Fruit fly (Drosophila melanogaster) whole organism, prepupa: ENCODE data around the gene Tmc.

ENCODE experiments used
- Blimp-1 ChIP-seq: fragments of 200-800 bp; sonication (Bioruptor generic); optimal IDR thresholded peaks from 3 replicates; lab custom pipeline; 2017; ENCODE audit warnings: missing biosample characterization, missing genetic modification characterization, mild to moderate bottlenecking, moderate library complexity, missing genetic modification reagents
- CG15336 ChIP-seq: fragments of 200-800 bp; sonication (Bioruptor generic); IDR thresholded peaks from 2 replicates; pipeline ENCODE4 v1.3.6; 2022; ENCODE audit warnings: missing biosample characterization, missing genetic modification characterization
- CG16779 ChIP-seq: fragments of 200-800 bp; sonication (Bioruptor generic); optimal IDR thresholded peaks from 3 replicates; lab custom pipeline; 2017; ENCODE audit warnings: missing biosample characterization, mild to moderate bottlenecking, missing genetic modification characterization
- CG3032 ChIP-seq: fragments of 200-800 bp; optimal IDR thresholded peaks from 2 replicates; lab custom pipeline; 2019; ENCODE audit warnings: missing biosample characterization, mild to moderate bottlenecking, missing genetic modification characterization, moderate library complexity
- CG32006 ChIP-seq: fragments of 200-800 bp; sonication (Bioruptor generic); optimal IDR thresholded peaks from 3 replicates; lab custom pipeline; 2017; ENCODE audit warnings: missing biosample characterization, mild to moderate bottlenecking, missing genetic modification characterization
- CG34406 ChIP-seq: fragments of 200-800 bp; sonication (Bioruptor generic); optimal IDR thresholded peaks from 3 replicates; lab custom pipeline; 2016; ENCODE audit warnings: missing biosample characterization, missing genetic modification characterization
- CG4318 ChIP-seq: fragments of 200-800 bp; sonication (Bioruptor generic); optimal IDR thresholded peaks from 3 replicates; lab custom pipeline; 2017; ENCODE audit warnings: missing biosample characterization, mild to moderate bottlenecking, missing genetic modification characterization
- CG6276 ChIP-seq: fragments of 200-800 bp; sonication (Bioruptor generic); optimal IDR thresholded peaks from 2 replicates; lab custom pipeline; 2017; ENCODE audit warnings: missing biosample characterization, mild to moderate bottlenecking, missing genetic modification characterization
- CG6854 ChIP-seq: fragments of 200-800 bp; sonication (Bioruptor generic); optimal IDR thresholded peaks from 2 replicates; lab custom pipeline; 2017; ENCODE audit warnings: missing biosample characterization, mild to moderate bottlenecking, missing genetic modification characterization
- CG8119 ChIP-seq: fragments of 200-800 bp; sonication (Bioruptor generic); IDR thresholded peaks from 3 replicates; pipeline ENCODE4 v1.3.6; 2022; ENCODE audit warnings: missing biosample characterization, missing genetic modification characterization
- CG8319 ChIP-seq: fragments of 200-800 bp; sonication (Bioruptor generic); optimal IDR thresholded peaks from 3 replicates; lab custom pipeline; 2016; ENCODE audit warnings: missing biosample characterization, missing genetic modification characterization
- CG9139 ChIP-seq: fragments of 200-800 bp; sonication (Bioruptor generic); optimal IDR thresholded peaks from 3 replicates; lab custom pipeline; 2017; ENCODE audit warnings: missing biosample characterization, mild to moderate bottlenecking, missing genetic modification characterization
- Eip78C ChIP-seq: fragments of 200-800 bp; sonication (Bioruptor generic); peaks from one replicate; lab custom pipeline; 2016; ENCODE audit warnings: missing biosample characterization, missing genetic modification characterization
- Hr4 ChIP-seq: fragments of 200-800 bp; sonication (Bioruptor generic); optimal IDR thresholded peaks from 3 replicates; lab custom pipeline; 2016; ENCODE audit warnings: missing biosample characterization, missing genetic modification characterization
- Lpt ChIP-seq: fragments of 200-800 bp; sonication (Bioruptor generic); optimal IDR thresholded peaks from 3 replicates; lab custom pipeline; 2016; ENCODE audit warnings: missing biosample characterization, missing genetic modification characterization
- Sox102F ChIP-seq: fragments of 200-800 bp; sonication (Bioruptor generic); optimal IDR thresholded peaks from 2 replicates; lab custom pipeline; 2016; ENCODE audit warnings: missing biosample characterization, mild to moderate bottlenecking, missing genetic modification characterization
- Sox14 ChIP-seq: fragments of 200-800 bp; sonication (Bioruptor generic); optimal IDR thresholded peaks from 3 replicates; lab custom pipeline; 2016; ENCODE audit warnings: missing biosample characterization, missing genetic modification characterization
- Sox15 ChIP-seq: fragments of 200-800 bp; sonication (Bioruptor generic); optimal IDR thresholded peaks from 3 replicates; lab custom pipeline; 2016; ENCODE audit warnings: missing biosample characterization, missing genetic modification characterization
- acj6 ChIP-seq: fragments of 200-800 bp; sonication (Bioruptor generic); optimal IDR thresholded peaks from 3 replicates; lab custom pipeline; 2016; ENCODE audit warnings: missing biosample characterization, missing genetic modification characterization
- dac ChIP-seq: fragments of 200-800 bp; sonication (Bioruptor generic); optimal IDR thresholded peaks from 2 replicates; lab custom pipeline; 2017; ENCODE audit warnings: missing biosample characterization, mild to moderate bottlenecking, missing genetic modification characterization
- dsx ChIP-seq: fragments of 200-800 bp; optimal IDR thresholded peaks from 3 replicates; lab custom pipeline; 2019; ENCODE audit warnings: missing biosample characterization, mild to moderate bottlenecking, missing genetic modification characterization, moderate library complexity; ENCODE audit not compliant: poor library complexity, severe bottlenecking
- eg ChIP-seq: fragments of 200-800 bp; sonication (Bioruptor generic); IDR thresholded peaks from 3 replicates; pipeline ENCODE4 v1.3.6; 2022; ENCODE audit warnings: missing biosample characterization, missing genetic modification characterization
- esn ChIP-seq: fragments of 200-800 bp; sonication (Bioruptor generic); optimal IDR thresholded peaks from 2 replicates; lab custom pipeline; 2016; ENCODE audit warnings: missing biosample characterization, mild to moderate bottlenecking, missing genetic modification characterization, moderate library complexity
- fd59A ChIP-seq: fragments of 200-800 bp; sonication (Bioruptor generic); optimal IDR thresholded peaks from 2 replicates; lab custom pipeline; 2017; ENCODE audit warnings: missing biosample characterization, mild to moderate bottlenecking, missing genetic modification characterization, missing genetic modification reagents
- fd85E ChIP-seq: fragments of 200-800 bp; sonication (Bioruptor generic); optimal IDR thresholded peaks from 3 replicates; lab custom pipeline; 2016; ENCODE audit warnings: missing biosample characterization, missing genetic modification characterization
- fkh ChIP-seq: fragments of 200-800 bp; sonication (Bioruptor generic); optimal IDR thresholded peaks from 3 replicates; lab custom pipeline; 2017; ENCODE audit warnings: missing biosample characterization, mild to moderate bottlenecking, missing genetic modification characterization, moderate library complexity
- lz ChIP-seq: fragments of 200-800 bp; sonication (Bioruptor generic); optimal IDR thresholded peaks from 3 replicates; lab custom pipeline; 2016; ENCODE audit warnings: missing biosample characterization, missing genetic modification characterization
- net ChIP-seq: fragments of 200-800 bp; sonication (Bioruptor generic); optimal IDR thresholded peaks from 3 replicates; lab custom pipeline; 2016; ENCODE audit warnings: missing biosample characterization, missing genetic modification characterization
- ss ChIP-seq, 2 experiments: fragments of 200-800 bp; sonication (Bioruptor generic); optimal IDR thresholded peaks; 2 replicates in 1 of 2; 3 replicates in 1 of 2; lab custom pipeline; 2017 to 2018; ENCODE audit warnings: mild to moderate bottlenecking in 2 of 2, missing biosample characterization in 2 of 2, missing genetic modification characterization in 2 of 2, moderate library complexity in 1 of 2
- topi ChIP-seq: fragments of 200-800 bp; sonication (Bioruptor generic); optimal IDR thresholded peaks from 3 replicates; lab custom pipeline; 2016; ENCODE audit warnings: missing biosample characterization, missing genetic modification characterization
- vri ChIP-seq: fragments of 200-800 bp; sonication (Bioruptor generic); optimal IDR thresholded peaks from 3 replicates; lab custom pipeline; 2016; ENCODE audit warnings: missing biosample characterization, mild to moderate bottlenecking, missing genetic modification characterization

Gene Tmc

DNA sequence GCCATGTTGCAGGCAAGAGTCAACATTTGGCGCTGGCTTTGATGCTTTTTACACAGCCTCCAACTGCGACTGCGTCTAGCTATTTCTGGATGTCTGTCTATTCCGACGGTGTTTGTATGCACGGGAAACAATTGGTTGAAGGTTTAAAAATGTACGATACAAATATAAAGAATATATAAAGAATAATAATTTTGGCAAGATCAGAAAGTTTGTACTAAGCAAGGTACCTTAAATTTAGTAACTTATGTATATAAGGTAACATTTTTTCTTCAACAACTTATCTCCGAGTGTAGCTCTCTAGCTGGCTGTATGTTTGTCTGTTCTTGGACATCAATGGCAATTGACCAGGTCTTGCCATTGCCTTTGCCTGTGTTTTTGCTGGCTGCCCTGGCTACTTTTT, 30.7 kb upstream of the Tmc start (continued):
- no peak for TF ChIP-seq CG8319
- no peak for TF ChIP-seq CG34406 (GFP tag; lab: Kevin White, UChicago)
- peak; percentile 71 for TF ChIP-seq dac (GFP tag; lab: Kevin White, UChicago)
- no peak for TF ChIP-seq CG9139 (GFP tag; lab: Kevin White, UChicago)
- TF ChIP-seq vri (GFP tag; lab: Kevin White, UChicago), result no peak
- peak; percentile 58 for TF ChIP-seq net (GFP tag; lab: Kevin White, UChicago)
- TF ChIP-seq CG6276, result peak; percentile 80

DNA sequence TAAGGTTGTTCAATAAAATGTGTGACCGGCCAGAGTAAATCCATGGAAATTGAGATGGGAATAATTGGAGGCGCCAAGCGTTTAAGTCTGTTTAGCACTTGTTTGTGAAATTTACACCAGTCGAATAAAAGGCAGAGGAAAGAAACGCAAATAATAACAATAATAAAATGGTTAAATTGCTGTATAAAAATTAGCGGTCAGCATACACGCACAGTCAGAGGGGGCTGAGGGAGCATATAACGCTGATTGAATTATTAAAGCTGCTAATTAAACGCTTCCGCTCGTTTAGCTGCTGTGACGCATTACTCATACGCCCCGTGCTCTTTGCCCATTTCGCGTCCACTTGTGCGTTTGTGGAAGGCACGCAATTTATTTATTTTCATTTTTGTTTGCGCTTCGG, 29.8 kb upstream of the Tmc start:
- TF ChIP-seq fkh (GFP tag; lab: Kevin White, UChicago) (peak; percentile 62), Hr4 (GFP tag; lab: Kevin White, UChicago) (no peak)

DNA sequence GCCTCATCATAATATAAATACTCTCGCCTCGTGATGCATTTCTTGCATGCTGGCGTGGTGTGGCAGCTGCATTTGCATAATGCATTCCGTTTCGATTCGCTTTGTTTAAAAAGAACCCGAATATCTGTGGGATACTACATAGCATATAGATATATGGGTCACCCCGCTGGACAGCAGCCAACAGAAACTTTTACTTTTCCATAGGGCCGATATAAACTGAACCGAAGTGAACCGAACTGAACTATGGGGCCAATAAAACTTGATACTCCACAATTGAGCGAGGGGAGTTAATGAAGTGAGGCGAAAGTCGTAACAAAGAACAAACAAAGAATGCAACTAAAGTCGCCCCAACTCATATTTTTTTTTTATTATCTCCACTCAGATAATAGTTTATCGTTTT, 28.4 kb upstream of the Tmc start:
- TF ChIP-seq Sox15 (GFP tag; lab: Kevin White, UChicago) (no peak), Eip78C (GFP tag; lab: Kevin White, UChicago) (peak; percentile 8)

DNA sequence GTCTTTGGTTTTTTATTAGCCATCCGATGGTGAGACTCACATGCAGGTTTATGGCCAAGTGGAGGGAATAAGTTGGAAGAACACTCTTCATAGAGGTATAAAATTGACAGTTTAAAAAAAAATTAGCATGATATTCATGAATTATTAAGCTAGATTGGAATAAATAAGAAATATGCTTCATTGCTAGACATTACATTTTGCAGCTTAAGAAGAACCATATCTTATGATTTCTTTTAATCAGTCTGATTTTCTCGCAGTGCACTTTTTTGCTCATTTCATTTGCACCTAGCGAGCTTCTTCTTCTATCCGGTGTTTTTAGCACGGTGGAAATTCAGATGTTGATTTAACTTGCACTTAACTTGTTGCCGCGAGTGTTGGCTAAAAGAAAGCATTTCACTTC, 27.7 kb upstream of the Tmc start:
- TF ChIP-seq CG15336 (peak; percentile 65), Eip78C (GFP tag; lab: Kevin White, UChicago) (peak; percentile 13), CG4318 (GFP tag; lab: Kevin White, UChicago) (peak; percentile 9), fd59A (GFP tag; lab: Kevin White, UChicago) (no peak), CG8119 (GFP tag; lab: Robert Waterston, UW) (peak; percentile 24; the same call in 2 of the 3 replicates), eg (GFP tag; lab: Robert Waterston, UW) (peak; percentile 57; the same call in 1 of the 3 replicates), CG32006 (peak; percentile 59), Lpt (GFP tag; lab: Kevin White, UChicago) (no peak), fd85E (GFP tag; lab: Kevin White, UChicago) (no peak), Hr4 (GFP tag; lab: Kevin White, UChicago) (peak; percentile 42)

DNA sequence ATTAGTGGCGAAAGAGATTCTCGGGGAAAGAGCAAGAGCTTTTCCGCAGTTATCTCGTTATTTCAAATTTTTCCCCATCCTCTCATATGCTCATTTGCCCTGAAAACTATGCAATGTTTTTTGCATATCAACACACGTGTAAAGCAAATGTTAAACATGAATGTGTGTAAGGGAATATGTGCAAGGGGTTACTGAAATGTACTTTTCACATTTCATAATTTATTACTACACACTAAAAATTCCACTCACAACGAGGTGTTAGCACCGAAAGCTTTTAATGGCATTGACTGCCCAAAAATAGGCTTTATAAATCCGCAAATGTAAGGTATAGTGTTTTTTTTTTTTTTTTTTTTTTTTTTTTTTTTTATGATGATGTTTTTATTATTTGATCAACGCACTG, 25.9 kb upstream of the Tmc start:
- TF ChIP-seq Lpt (GFP tag; lab: Kevin White, UChicago) (no peak), lz (no peak)

DNA sequence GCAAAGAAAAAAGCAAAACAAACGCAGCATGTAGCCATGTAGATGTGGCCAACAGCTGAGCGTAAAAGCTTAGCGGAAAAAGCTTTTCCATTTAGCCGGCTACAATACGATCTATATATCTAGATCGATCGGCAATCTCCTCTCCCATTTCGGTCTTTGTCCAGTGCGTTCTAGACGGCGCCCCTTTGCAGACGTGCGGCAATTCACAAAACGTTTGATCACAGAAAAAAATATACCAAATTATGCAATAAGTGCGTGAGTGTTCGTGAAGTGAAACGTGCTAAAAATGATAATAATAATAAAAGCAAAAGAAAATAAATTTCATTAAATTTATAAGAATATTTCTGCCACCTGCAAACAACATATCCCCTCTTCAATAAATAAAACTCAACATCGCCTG, 14.2 kb upstream of the Tmc start:
- TF ChIP-seq CG8119 (GFP tag; lab: Robert Waterston, UW) (no peak), CG16779 (tag; lab: Kevin White, UChicago) (no peak), Sox15 (GFP tag; lab: Kevin White, UChicago) (no peak), fd59A (GFP tag; lab: Kevin White, UChicago) (no peak), Blimp-1 (no peak), topi (GFP tag; lab: Kevin White, UChicago) (no peak), Sox14 (GFP tag; lab: Kevin White, UChicago) (no peak), CG8319 (no peak), dsx (GFP tag; lab: Kevin White, UChicago) (no peak), fkh (GFP tag; lab: Kevin White, UChicago) (no peak), ss (GFP tag; optimal IDR thresholded peaks at IDR 0.05; lab: Kevin White, UChicago) (no peak), esn (GFP tag; lab: Kevin White, UChicago) (no peak), Hr4 (GFP tag; lab: Kevin White, UChicago) (no peak), CG34406 (GFP tag; lab: Kevin White, UChicago) (no peak), vri (GFP tag; lab: Kevin White, UChicago) (no peak)

DNA sequence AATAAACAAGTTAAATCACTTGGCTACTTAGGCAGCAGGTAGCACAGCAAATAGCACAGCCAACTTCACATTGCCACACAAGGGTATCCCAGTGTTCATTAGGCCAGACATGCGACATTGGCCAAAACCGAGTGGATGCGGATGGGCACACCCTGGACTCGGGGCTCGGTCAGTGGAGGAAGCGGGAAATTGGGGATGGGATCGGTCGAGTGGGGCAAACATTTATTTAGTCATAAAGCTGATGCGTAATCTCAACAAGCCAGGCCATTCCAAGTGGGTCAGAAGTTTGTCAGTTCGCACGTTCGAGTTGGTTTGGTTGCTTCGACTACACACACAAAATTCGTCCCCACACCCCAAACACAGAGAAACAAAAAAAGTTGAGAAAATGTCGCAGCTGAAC, 1.1 kb downstream of the Tmc start, which contains the start of gene CG3222:
Gene CG3222, plus strand, starts transcription at position 301 of the 400 bp plus-strand sequence.
- TF ChIP-seq CG6276 (no peak), acj6 (GFP tag; lab: Kevin White, UChicago) (no peak), CG3032 (no peak), lz (no peak), CG6854 (GFP tag; lab: Kevin White, UChicago) (no peak), Sox102F (GFP tag; lab: Kevin White, UChicago) (no peak), topi (GFP tag; lab: Kevin White, UChicago) (no peak)
- TF ChIP-seq, all 60 proteins: peak for 0
